Worm (Caenorhabditis elegans): Measurements from ENCODE around the gene ZK470.6.

DNA sequence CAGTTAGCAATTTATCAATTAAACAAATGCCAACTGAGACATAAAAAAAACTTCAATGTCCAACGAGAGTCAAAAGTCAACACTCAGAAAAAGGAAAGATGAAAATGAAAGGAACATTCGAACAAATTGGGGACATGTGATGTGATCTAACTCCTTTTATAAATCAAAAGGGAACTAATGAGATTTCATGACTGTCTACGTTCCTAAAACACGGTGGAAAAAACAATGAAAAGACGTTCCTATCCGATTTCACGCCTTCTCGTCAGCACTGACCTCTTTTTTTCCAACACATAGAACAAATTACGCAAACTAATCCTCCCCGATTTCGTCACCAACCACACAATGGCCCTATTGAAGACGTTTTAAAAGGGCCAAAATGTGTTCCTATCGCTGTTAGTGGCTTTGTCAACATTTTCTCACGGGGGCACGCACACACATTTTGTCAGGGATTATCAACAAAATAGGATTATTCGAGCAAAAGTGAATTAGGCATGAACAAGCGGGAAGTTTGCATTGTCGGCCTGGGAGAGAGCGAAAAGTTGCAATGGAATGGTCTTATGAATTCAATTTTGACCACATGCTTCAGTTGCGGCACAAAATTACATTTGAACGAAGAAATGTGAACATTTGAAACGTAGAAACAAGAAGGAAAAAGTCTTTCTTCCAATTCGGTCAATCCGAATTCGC, 18.0 kb downstream of the ZK470.6 start:
- TF ChIP-seq fax-1 (tag; optimal IDR thresholded peaks at IDR 0.05) (no peak), pros-1 (tag; optimal IDR thresholded peaks at IDR 0.05) (no peak), ceh-31 (tag; optimal IDR thresholded peaks at IDR 0.05) (no peak), ets-4 (tag; optimal IDR thresholded peaks at IDR 0.05) (no peak), sdc-2 (tag; optimal IDR thresholded peaks at IDR 0.05) (no peak), rnt-1 (tag; optimal IDR thresholded peaks at IDR 0.05) (no peak), pha-4 (tag; optimal IDR thresholded peaks at IDR 0.05) (no peak), dve-1 (tag; optimal IDR thresholded peaks at IDR 0.05) (no peak), ceh-24 (tag; optimal IDR thresholded peaks at IDR 0.05) (no peak), elt-2 (tag; optimal IDR thresholded peaks at IDR 0.05) (no peak), unc-42 (tag; optimal IDR thresholded peaks at IDR 0.05) (peak; percentile 93), unc-55 (GFP tag; optimal IDR thresholded peaks at IDR 0.05) (no peak)

Data from whole organism, late embryonic.